Worm (Caenorhabditis elegans) whole organism, mixed stage, embryonic: ENCODE measurements around the gene C47E8.11.

Source experiments
- bed-3 ChIP-seq: fragments of 200-800 bp; sonication (Bioruptor generic); optimal IDR thresholded peaks from 3 replicates; lab custom pipeline; 2018; ENCODE audit warnings: mild to moderate bottlenecking, missing genetic modification characterization, moderate library complexity, missing compliant biosample characterization
- ces-1 ChIP-seq: fragments of 150-350 bp; optimal IDR thresholded peaks from 2 replicates; lab custom pipeline; 2014; ENCODE audit warnings: missing biosample characterization, missing genetic modification reagents, missing genetic modification characterization
- elt-3 ChIP-seq: fragments of 150-350 bp; optimal IDR thresholded peaks from 2 replicates; lab custom pipeline; 2014; ENCODE audit warnings: missing biosample characterization, missing genetic modification characterization
- ham-2 ChIP-seq: fragments of 200-800 bp; sonication (Bioruptor generic); optimal IDR thresholded peaks from 2 replicates; lab custom pipeline; 2018; ENCODE audit warnings: mild to moderate bottlenecking, missing genetic modification characterization, missing compliant biosample characterization
- hlh-1 ChIP-seq: fragments of 150-350 bp; optimal IDR thresholded peaks from 2 replicates; lab custom pipeline; 2014; ENCODE audit warnings: missing biosample characterization, missing genetic modification reagents, missing genetic modification characterization
- lin-13 ChIP-seq: fragments of 150-350 bp; optimal IDR thresholded peaks from 2 replicates; lab custom pipeline; 2014; ENCODE audit warnings: missing biosample characterization, missing genetic modification characterization
- mab-5 ChIP-seq: fragments of 150-350 bp; optimal IDR thresholded peaks from 2 replicates; lab custom pipeline; 2014; ENCODE audit warnings: missing biosample characterization, missing genetic modification characterization
- nhr-12 ChIP-seq: fragments of 150-350 bp; optimal IDR thresholded peaks from 2 replicates; lab custom pipeline; 2014; ENCODE audit warnings: missing biosample characterization, missing genetic modification characterization
- nhr-237 ChIP-seq: fragments of 150-350 bp; optimal IDR thresholded peaks from 2 replicates; lab custom pipeline; 2014; ENCODE audit warnings: missing biosample characterization, missing genetic modification characterization
- pha-4 ChIP-seq: fragments of 150-350 bp; optimal IDR thresholded peaks from 2 replicates; lab custom pipeline; 2018; ENCODE audit warnings: missing biosample characterization, missing genetic modification reagents, missing genetic modification characterization
- snpc-4 ChIP-seq: fragments of 150-350 bp; optimal IDR thresholded peaks from 2 replicates; lab custom pipeline; 2014; ENCODE audit warnings: missing biosample characterization, missing genetic modification characterization
- unc-120 ChIP-seq: sonication (generic microtip); optimal IDR thresholded peaks from 2 replicates; lab custom pipeline; 2017; ENCODE audit warnings: missing genetic modification characterization, missing compliant biosample characterization; ENCODE audit not compliant: poor library complexity, severe bottlenecking
- unc-39 ChIP-seq: fragments of 150-350 bp; optimal IDR thresholded peaks from 2 replicates; lab custom pipeline; 2014; ENCODE audit warnings: missing biosample characterization, missing genetic modification characterization
- unc-62 ChIP-seq: fragments of 150-350 bp; optimal IDR thresholded peaks from 2 replicates; lab custom pipeline; 2014; ENCODE audit warnings: missing biosample characterization, missing genetic modification reagents, missing genetic modification characterization

- TF ChIP-seq unc-120, result no peak
- TF ChIP-seq hlh-1 (tag; lab: Kevin White, UChicago), result no peak
- TF ChIP-seq unc-39 (tag; lab: Kevin White, UChicago), result no peak
- TF ChIP-seq elt-3 (tag; lab: Kevin White, UChicago), result no peak
- TF ChIP-seq mab-5, result no peak
- no peak for TF ChIP-seq ces-1 (GFP tag; lab: Kevin White, UChicago)
- TF ChIP-seq snpc-4 (tag; lab: Kevin White, UChicago), result no peak
- TF ChIP-seq ham-2 (GFP tag; lab: Kevin White, UChicago), result no peak
- no peak for TF ChIP-seq lin-13 (tag; lab: Kevin White, UChicago)
- TF ChIP-seq nhr-12 (tag; lab: Kevin White, UChicago), result no peak
- TF ChIP-seq bed-3 (GFP tag; lab: Kevin White, UChicago), result no peak
- TF ChIP-seq nhr-237 (tag; lab: Kevin White, UChicago), result no peak
- no peak for TF ChIP-seq pha-4 (tag; lab: Kevin White, UChicago)
- no peak for TF ChIP-seq unc-62 (GFP tag; lab: Kevin White, UChicago)
These were observed 31.1 kb downstream of the C47E8.11 start, which contains the start of gene R08A2.1 for ce11 chrV:14719491-14719890.
